Worm (Caenorhabditis elegans) whole organism, mixed stage, embryonic: Measurements from ENCODE around the gene nhr-67.

ENCODE experiments used
- blmp-1 ChIP-seq: fragments of 150-350 bp; optimal IDR thresholded peaks from 2 replicates; lab custom pipeline; 2014; ENCODE audit warnings: missing biosample characterization, missing genetic modification characterization
- pha-4 ChIP-seq: fragments of 150-350 bp; optimal IDR thresholded peaks from 2 replicates; lab custom pipeline; 2018; ENCODE audit warnings: missing biosample characterization, missing genetic modification reagents, missing genetic modification characterization

- no peak for TF ChIP-seq pha-4 (tag; lab: Kevin White, UChicago)
- no peak for TF ChIP-seq blmp-1 (tag; lab: Kevin White, UChicago)
Measured at ce11 chrIV:11146492-11146891, 23.1 kb upstream of the nhr-67 start.
